Worm (Caenorhabditis elegans): ENCODE measurements around the gene msp-19.

DNA sequence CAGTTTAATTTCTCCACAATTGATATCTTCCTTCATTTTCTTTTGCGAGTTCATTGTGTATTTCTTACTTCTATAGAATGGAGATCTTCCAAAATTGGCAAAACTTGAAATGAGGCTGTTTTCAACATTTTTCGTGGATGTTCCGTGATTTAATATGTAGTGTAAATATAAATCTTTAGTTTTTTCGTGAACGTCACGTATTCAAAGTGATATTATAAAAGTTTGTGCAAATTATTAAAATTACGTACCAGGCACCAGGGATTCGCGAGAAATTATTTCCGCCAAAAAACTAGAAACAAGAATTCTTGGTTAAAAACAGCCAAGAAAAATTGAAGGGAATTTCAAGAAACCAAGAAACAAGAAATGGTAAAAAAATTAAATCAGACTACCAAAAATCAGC, 36.2 kb upstream of the msp-19 start, which contains the start of gene Y59E9AL.8:
- no peak for TF ChIP-seq nhr-11 (tag; optimal IDR thresholded peaks at IDR 0.05)
- TF ChIP-seq ZK546.5 (tag; optimal IDR thresholded peaks at IDR 0.05) = no peak
- TF ChIP-seq nhr-28 (tag; optimal IDR thresholded peaks at IDR 0.05) = no peak
- TF ChIP-seq ceh-82 (tag; optimal IDR thresholded peaks at IDR 0.05) = no peak
- TF ChIP-seq nhr-25 (tag; optimal IDR thresholded peaks at IDR 0.05) = no peak
- no peak for TF ChIP-seq R02D3.7 (tag; optimal IDR thresholded peaks at IDR 0.05)
- TF ChIP-seq nhr-77 (tag; optimal IDR thresholded peaks at IDR 0.05) = no peak
